Worm (Caenorhabditis elegans) whole organism, early embryonic: ENCODE data around the gene K02D10.3.

Source experiments
- F13C5.2 ChIP-seq: sonication (generic microtip); optimal IDR thresholded peaks from 2 replicates; lab custom pipeline; 2017; ENCODE audit warnings: mild to moderate bottlenecking, missing genetic modification characterization, inconsistent platforms, missing compliant biosample characterization
- ama-1 ChIP-seq: fragments of 150-350 bp; optimal IDR thresholded peaks from 2 replicates; lab custom pipeline; 2014
- ets-7 ChIP-seq: sonication (generic microtip); optimal IDR thresholded peaks from 2 replicates; lab custom pipeline; 2016; ENCODE audit warnings: missing genotype, missing genetic modification characterization, missing compliant biosample characterization
- hmbx-1 ChIP-seq: sonication (generic microtip); optimal IDR thresholded peaks from 2 replicates; lab custom pipeline; 2016; ENCODE audit warnings: mild to moderate bottlenecking, missing genetic modification characterization, missing compliant biosample characterization
- hmg-4 ChIP-seq: fragments of 200-800 bp; sonication (Bioruptor generic); optimal IDR thresholded peaks from 2 replicates; lab custom pipeline; 2018; ENCODE audit warnings: mild to moderate bottlenecking, missing genetic modification characterization, missing compliant biosample characterization
- tbx-37 ChIP-seq: fragments of 200-800 bp; sonication (Bioruptor generic); conservative IDR thresholded peaks from 2 replicates; pipeline ENCODE4 v1.3.6; 2022; ENCODE audit warnings: missing genetic modification reagents, missing genetic modification characterization, missing compliant biosample characterization
- tra-4 ChIP-seq: sonication (generic microtip); optimal IDR thresholded peaks from 2 replicates; lab custom pipeline; 2017; ENCODE audit warnings: missing genetic modification characterization, missing compliant biosample characterization

ce11 chrIII:8794793-8795192 lies 23.0 kb upstream of the K02D10.3 start:
- TF ChIP-seq tbx-37: no peak
- TF ChIP-seq hmbx-1 (tag; lab: Kevin White, UChicago): no peak
- peak; percentile 15 for TF ChIP-seq hmg-4 (GFP tag; lab: Kevin White, UChicago)
- TF ChIP-seq ets-7: no peak
- TF ChIP-seq F13C5.2: no peak
- no peak for TF ChIP-seq tra-4 (tag; lab: Kevin White, UChicago)
- no peak for TF ChIP-seq ama-1 (lab: Kevin White, UChicago)
